Fruit fly (Drosophila melanogaster): Measurements from ENCODE around the gene CG14770.

Gene CG14770

dm6 chrX:1321043-1321442, 48.0 kb upstream of the CG14770 start:
- TF ChIP-seq Jra (GFP tag; optimal IDR thresholded peaks at IDR 0.05) (peak; percentile 53), psq (GFP tag; optimal IDR thresholded peaks at IDR 0.05) (peak; percentile 43), sage (GFP tag; optimal IDR thresholded peaks at IDR 0.05) (no peak), CrebA (GFP tag; optimal IDR thresholded peaks at IDR 0.05; ENCODE audit: borderline replicate concordance) (no peak), Rel (GFP tag; optimal IDR thresholded peaks at IDR 0.05) (no peak), Rel (tag; optimal IDR thresholded peaks at IDR 0.05) (peak; percentile 81), GATAd (GFP tag; optimal IDR thresholded peaks at IDR 0.05) (no peak)

DNA sequence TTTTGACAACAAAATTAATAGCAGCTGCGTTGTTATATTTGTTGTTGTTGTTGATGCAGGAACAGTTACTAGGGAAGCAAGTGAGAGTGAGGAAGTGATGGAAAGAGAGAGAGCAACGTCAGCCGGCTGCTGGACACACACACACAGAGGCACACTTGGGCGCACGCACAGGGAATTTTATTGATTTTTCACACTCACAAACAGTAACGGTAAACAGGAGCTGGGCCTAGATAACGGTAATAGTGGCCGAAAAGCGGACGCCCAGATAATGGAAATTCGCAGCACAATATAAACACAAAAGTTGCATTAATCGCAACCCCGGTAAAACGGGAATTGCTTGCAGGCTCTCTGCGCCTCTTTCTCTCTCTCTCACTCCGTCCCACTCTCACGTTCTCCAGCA, 47.4 kb upstream of the CG14770 start:
- TF ChIP-seq foxo (GFP tag; optimal IDR thresholded peaks at IDR 0.05) = no peak
- TF ChIP-seq N (GFP tag; optimal IDR thresholded peaks at IDR 0.05) = no peak

DNA sequence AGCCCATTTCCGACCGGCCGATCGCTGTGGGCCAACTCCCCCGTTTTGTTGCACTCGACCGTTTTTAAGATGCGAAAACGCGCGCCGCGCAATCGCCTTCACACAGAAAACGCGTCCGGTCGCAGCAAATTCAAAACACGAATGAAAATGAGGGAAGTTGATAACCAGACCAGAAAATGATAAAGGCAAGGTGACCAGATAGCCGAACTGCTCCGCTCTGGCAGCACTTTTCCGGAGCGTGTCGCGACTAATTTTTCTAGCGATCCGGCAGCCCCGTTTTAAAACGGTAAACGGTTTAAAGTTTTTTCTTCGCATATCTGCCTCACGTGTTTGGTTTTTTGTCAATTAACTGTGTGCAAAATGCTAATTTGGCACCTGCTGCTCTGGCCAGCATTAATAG, 46.8 kb upstream of the CG14770 start, which contains the start of gene DAAM:
TSS of gene DAAM (minus strand) at position 149 of the 400 bp plus-strand sequence.
- TF ChIP-seq pan (optimal IDR thresholded peaks at IDR 0.05) (no peak), Dif (GFP tag; optimal IDR thresholded peaks at IDR 0.05; ENCODE audit: partially characterized antibody) (no peak), tai (GFP tag; optimal IDR thresholded peaks at IDR 0.05) (no peak), OdsH (GFP tag; optimal IDR thresholded peaks at IDR 0.05) (no peak), Abd-B (GFP tag; optimal IDR thresholded peaks at IDR 0.05) (no peak), GATAd (GFP tag; optimal IDR thresholded peaks at IDR 0.05) (peak; percentile 19), ey (GFP tag; optimal IDR thresholded peaks at IDR 0.05) (peak; percentile 17), usp (GFP tag; optimal IDR thresholded peaks at IDR 0.05) (no peak), rgr (GFP tag; optimal IDR thresholded peaks at IDR 0.05) (peak; percentile 22), HLH106 (tag; optimal IDR thresholded peaks at IDR 0.05) (peak; percentile 39), Hr78 (GFP tag; optimal IDR thresholded peaks at IDR 0.05) (no peak), Rel (GFP tag; optimal IDR thresholded peaks at IDR 0.05) (no peak), Rel (tag; optimal IDR thresholded peaks at IDR 0.05) (peak; percentile 67), CrebA (GFP tag; optimal IDR thresholded peaks at IDR 0.05; ENCODE audit: borderline replicate concordance) (no peak), Mio (GFP tag; optimal IDR thresholded peaks at IDR 0.05) (no peak), sage (GFP tag; optimal IDR thresholded peaks at IDR 0.05) (no peak), woc (GFP tag; optimal IDR thresholded peaks at IDR 0.05) (no peak), h (GFP tag; optimal IDR thresholded peaks at IDR 0.05) (peak; percentile 29), Myc (optimal IDR thresholded peaks at IDR 0.05) (no peak), lola (GFP tag; optimal IDR thresholded peaks at IDR 0.05) (no peak), foxo (GFP tag; optimal IDR thresholded peaks at IDR 0.05) (peak in 1 of 2 experiments; percentile 22), psq (GFP tag; optimal IDR thresholded peaks at IDR 0.05) (peak; percentile 18), CG9705 (GFP tag; optimal IDR thresholded peaks at IDR 0.05) (peak; percentile 77), Hnf4 (GFP tag; optimal IDR thresholded peaks at IDR 0.05) (no peak), Vsx2 (GFP tag; optimal IDR thresholded peaks at IDR 0.05; ENCODE audit: partially characterized antibody) (peak; percentile 14), sv (GFP tag; optimal IDR thresholded peaks at IDR 0.05) (no peak), dsf (GFP tag; optimal IDR thresholded peaks at IDR 0.05; ENCODE audit: borderline replicate concordance) (no peak), dl (GFP tag; optimal IDR thresholded peaks at IDR 0.05; ENCODE audit: insufficient read depth in 1 of 2, partially characterized antibody in 2 of 2) (no peak), CG32264 (GFP tag; optimal IDR thresholded peaks at IDR 0.05) (no peak), brk (GFP tag; optimal IDR thresholded peaks at IDR 0.05) (no peak), N (GFP tag; optimal IDR thresholded peaks at IDR 0.05) (no peak), jim (GFP tag; optimal IDR thresholded peaks at IDR 0.05) (no peak), br (GFP tag; optimal IDR thresholded peaks at IDR 0.05) (no peak), Jra (GFP tag; optimal IDR thresholded peaks at IDR 0.05) (no peak), Sp1 (GFP tag; optimal IDR thresholded peaks at IDR 0.05) (peak; percentile 50), Hr83 (GFP tag; optimal IDR thresholded peaks at IDR 0.05; ENCODE audit: poor library complexity, severe bottlenecking) (peak; percentile 9), fru (GFP tag; optimal IDR thresholded peaks at IDR 0.05) (no peak), Dfd (GFP tag; optimal IDR thresholded peaks at IDR 0.05) (no peak), dmrt93B (GFP tag; optimal IDR thresholded peaks at IDR 0.05) (peak; percentile 46)
